Fruit fly (Drosophila melanogaster) whole organism, wandering third instar larva: ENCODE results near the gene CG42500.

Experiments used
- CrebA ChIP-seq: fragments of 200-800 bp; sonication (Bioruptor generic); optimal IDR thresholded peaks from 2 replicates; lab custom pipeline; 2016; ENCODE audit warnings: missing biosample characterization, mild to moderate bottlenecking, missing genetic modification characterization, borderline replicate concordance
- Hnf4 ChIP-seq: fragments of 200-800 bp; sonication (Bioruptor generic); optimal IDR thresholded peaks from 2 replicates; lab custom pipeline; 2016; ENCODE audit warnings: missing biosample characterization, mild to moderate bottlenecking, missing genetic modification characterization
- Hr83 ChIP-seq: fragments of 200-300 bp; sonication (Bioruptor generic); optimal IDR thresholded peaks from 2 replicates; lab custom pipeline; 2016; ENCODE audit warnings: missing biosample characterization, mild to moderate bottlenecking, missing genetic modification characterization, moderate library complexity; ENCODE audit not compliant: poor library complexity, severe bottlenecking
- Jra ChIP-seq: sonication (Bioruptor generic); optimal IDR thresholded peaks from 2 replicates; lab custom pipeline; 2016; ENCODE audit warnings: missing biosample characterization, missing genetic modification characterization
- OdsH ChIP-seq: fragments of 200-800 bp; sonication (Bioruptor generic); optimal IDR thresholded peaks from 2 replicates; lab custom pipeline; 2016; ENCODE audit warnings: missing biosample characterization, mild to moderate bottlenecking, missing genetic modification characterization
- Rel ChIP-seq, 2 experiments: fragments of 200-800 bp; sonication (Bioruptor generic) in 1 of 2; optimal IDR thresholded peaks; 2 replicates in 1 of 2; 3 replicates in 1 of 2; lab custom pipeline; 2016 to 2019; ENCODE audit warnings: mild to moderate bottlenecking in 2 of 2, missing biosample characterization in 2 of 2, missing genetic modification characterization in 2 of 2, moderate library complexity in 1 of 2
- dmrt93B ChIP-seq: fragments of 200-800 bp; sonication (Bioruptor generic); optimal IDR thresholded peaks from 2 replicates; lab custom pipeline; 2018; ENCODE audit warnings: missing biosample characterization, mild to moderate bottlenecking, missing genetic modification characterization
- pan ChIP-seq: fragments of >200 bp; optimal IDR thresholded peaks from 2 replicates; lab custom pipeline; 2017
- psq ChIP-seq: fragments of 200-800 bp; sonication (Bioruptor generic); optimal IDR thresholded peaks from 3 replicates; lab custom pipeline; 2017; ENCODE audit warnings: missing biosample characterization, mild to moderate bottlenecking, missing genetic modification characterization, moderate library complexity
- sage ChIP-seq: fragments of 200-800 bp; sonication (Bioruptor generic); optimal IDR thresholded peaks from 2 replicates; lab custom pipeline; 2016; ENCODE audit warnings: missing biosample characterization, mild to moderate bottlenecking, missing genetic modification characterization
- tai ChIP-seq: sonication (Bioruptor generic); optimal IDR thresholded peaks from 2 replicates; lab custom pipeline; 2016; ENCODE audit warnings: missing biosample characterization, missing genetic modification characterization
- usp ChIP-seq: fragments of >200 bp; optimal IDR thresholded peaks from 2 replicates; lab custom pipeline; 2017; ENCODE audit warnings: missing biosample characterization, missing genetic modification characterization
- woc ChIP-seq: sonication (Bioruptor generic); optimal IDR thresholded peaks from 2 replicates; lab custom pipeline; 2016; ENCODE audit warnings: missing biosample characterization, mild to moderate bottlenecking, missing genetic modification characterization

DNA sequence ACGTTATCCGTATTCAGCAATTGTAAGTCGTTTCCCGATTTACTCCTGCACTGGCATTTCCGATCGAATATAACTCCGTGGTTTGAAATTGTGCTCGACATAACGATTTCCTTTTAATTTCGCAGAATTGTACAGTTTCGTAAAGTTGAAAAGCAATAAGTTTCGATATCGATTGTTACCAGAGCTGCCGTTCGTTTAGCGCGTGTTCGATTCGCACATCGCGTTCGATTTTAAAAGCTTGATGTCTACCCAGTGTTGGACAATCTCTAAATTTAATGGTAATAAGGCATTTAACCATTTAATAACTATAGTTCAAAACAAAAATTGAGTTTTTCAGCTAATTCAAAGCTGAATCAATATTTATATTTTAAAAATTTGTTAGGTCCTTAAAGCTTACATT lies 40.4 kb downstream of the CG42500 start, which contains the start of gene CG14357:
- no peak for TF ChIP-seq Hnf4 (GFP tag; lab: Kevin White, UChicago)
- no peak for TF ChIP-seq psq (GFP tag; lab: Kevin White, UChicago)
- no peak for TF ChIP-seq woc
- no peak for TF ChIP-seq dmrt93B (GFP tag; lab: Kevin White, UChicago)
- TF ChIP-seq Jra (GFP tag; lab: Kevin White, UChicago): no peak
- TF ChIP-seq usp: no peak
- TF ChIP-seq pan (lab: Kevin White, UChicago): no peak
- no peak for TF ChIP-seq sage (GFP tag; lab: Kevin White, UChicago)
- TF ChIP-seq CrebA: no peak
- TF ChIP-seq OdsH (GFP tag; lab: Kevin White, UChicago): no peak
- TF ChIP-seq Hr83 (GFP tag; lab: Kevin White, UChicago): no peak
- TF ChIP-seq Rel (GFP tag; optimal IDR thresholded peaks at IDR 0.05; lab: Kevin White, UChicago): no peak
- no peak for TF ChIP-seq Rel (tag; optimal IDR thresholded peaks at IDR 0.05; lab: Kevin White, UChicago)
- TF ChIP-seq tai (GFP tag; lab: Kevin White, UChicago): no peak
